Worm (Caenorhabditis elegans) whole organism, L4 larva: ENCODE data around the gene xtr-2.

ENCODE experiments used
- Y75B8A.6 ChIP-seq: fragments of 200-800 bp; sonication (Bioruptor generic); IDR thresholded peaks from 2 replicates; pipeline ENCODE4 v1.3.6; 2022; ENCODE audit warnings: missing genetic modification reagents, missing genetic modification characterization, missing compliant biosample characterization
- ZK546.5 ChIP-seq, 2 experiments: sonication (generic microtip); optimal IDR thresholded peaks; 2 replicates each; lab custom pipeline; 2017; ENCODE audit warnings: missing biosample characterization in 2 of 2, missing genetic modification characterization in 2 of 2
- aly-2 ChIP-seq: sonication (generic microtip); optimal IDR thresholded peaks from 2 replicates; lab custom pipeline; 2018; ENCODE audit warnings: missing biosample characterization, missing genetic modification characterization
- ama-1 ChIP-seq: fragments of 150-350 bp; optimal IDR thresholded peaks from 2 replicates; lab custom pipeline; 2014; ENCODE audit warnings: inconsistent platforms, mixed read lengths
- arid-1 ChIP-seq: fragments of 200-800 bp; sonication (Bioruptor generic); conservative IDR thresholded peaks from 2 replicates; pipeline ENCODE4 v1.3.6; 2022; ENCODE audit warnings: missing genetic modification reagents, missing genetic modification characterization, missing compliant biosample characterization
- attf-4 ChIP-seq: sonication (generic microtip); optimal IDR thresholded peaks from 3 replicates; lab custom pipeline; 2017; ENCODE audit warnings: missing biosample characterization, missing genetic modification characterization
- dpl-1 ChIP-seq: fragments of 150-350 bp; optimal IDR thresholded peaks from 2 replicates; lab custom pipeline; 2014; ENCODE audit warnings: missing biosample characterization, missing genetic modification reagents, missing genetic modification characterization
- duxl-1 ChIP-seq: sonication (generic microtip); optimal IDR thresholded peaks from 2 replicates; lab custom pipeline; 2016; ENCODE audit warnings: mild to moderate bottlenecking, missing genetic modification characterization, moderate library complexity, missing compliant biosample characterization; ENCODE audit not compliant: poor library complexity
- fkh-10 ChIP-seq: fragments of 150-350 bp; optimal IDR thresholded peaks from 2 replicates; lab custom pipeline; 2014; ENCODE audit warnings: missing biosample characterization, missing genetic modification reagents, missing genetic modification characterization
- jun-1 ChIP-seq: fragments of 150-350 bp; optimal IDR thresholded peaks from 2 replicates; lab custom pipeline; 2014; ENCODE audit warnings: missing biosample characterization, missing genetic modification reagents, missing genetic modification characterization
- lin-1 ChIP-seq: fragments of 200-800 bp; sonication (Bioruptor generic); IDR thresholded peaks from 2 replicates; pipeline ENCODE4 v1.3.6; 2022; ENCODE audit warnings: missing genetic modification reagents, missing genetic modification characterization, missing compliant biosample characterization
- mdt-29 ChIP-seq: fragments of 200-800 bp; sonication (Bioruptor generic); IDR thresholded peaks from 2 replicates; pipeline ENCODE4 v1.3.6; 2022; ENCODE audit warnings: missing genetic modification reagents, missing genetic modification characterization, missing compliant biosample characterization
- mep-1 ChIP-seq: fragments of 150-350 bp; sonication (generic microtip); optimal IDR thresholded peaks from 3 replicates; lab custom pipeline; 2014; ENCODE audit warnings: missing biosample characterization, missing genetic modification characterization
- mes-2 ChIP-seq: sonication (generic microtip); optimal IDR thresholded peaks from 2 replicates; lab custom pipeline; 2016; ENCODE audit warnings: missing genotype, mild to moderate bottlenecking, missing genetic modification characterization, missing compliant biosample characterization; ENCODE audit not compliant: poor library complexity, severe bottlenecking
- nhr-11 ChIP-seq: fragments of 150-350 bp; optimal IDR thresholded peaks from 2 replicates; lab custom pipeline; 2014; ENCODE audit warnings: missing biosample characterization, missing genetic modification characterization
- nhr-237 ChIP-seq: sonication (generic microtip); optimal IDR thresholded peaks from 2 replicates; lab custom pipeline; 2017; ENCODE audit warnings: missing biosample characterization, missing genetic modification characterization
- nhr-25 ChIP-seq: sonication (generic microtip); optimal IDR thresholded peaks from 2 replicates; lab custom pipeline; 2017; ENCODE audit warnings: missing genetic modification characterization, mild to moderate bottlenecking, missing compliant biosample characterization, antibody characterized with exemption, moderate library complexity, borderline replicate concordance; ENCODE audit not compliant: insufficient read depth
- nhr-48 ChIP-seq: sonication (generic microtip); optimal IDR thresholded peaks from 2 replicates; lab custom pipeline; 2016; ENCODE audit warnings: mild to moderate bottlenecking, missing genetic modification characterization, missing compliant biosample characterization
- nhr-6 ChIP-seq: fragments of 150-350 bp; optimal IDR thresholded peaks from 2 replicates; lab custom pipeline; 2014; ENCODE audit warnings: missing biosample characterization, missing genetic modification characterization
- pha-4 ChIP-seq, 2 experiments: fragments of 150-350 bp in 1 of 2; fragments of 200-800 bp in 1 of 2; sonication (Bioruptor generic) in 1 of 2; IDR thresholded peaks in 1 of 2; optimal IDR thresholded peaks in 1 of 2; 2 replicates each; pipeline versions ENCODE4 v1.3.6 to Lab custom; 2014 to 2022; ENCODE audit warnings: missing genetic modification characterization in 2 of 2, missing genetic modification reagents in 2 of 2, missing biosample characterization in 1 of 2, missing compliant biosample characterization in 1 of 2
- php-3 ChIP-seq: fragments of 200-800 bp; sonication (Bioruptor generic); IDR thresholded peaks from 2 replicates; pipeline ENCODE4 v1.3.6; 2022; ENCODE audit warnings: missing genetic modification reagents, missing genetic modification characterization, missing compliant biosample characterization
- pqm-1 ChIP-seq: sonication (generic microtip); optimal IDR thresholded peaks from 2 replicates; lab custom pipeline; 2017; ENCODE audit warnings: missing biosample characterization, missing genetic modification characterization
- rbr-2 ChIP-seq: sonication (generic microtip); optimal IDR thresholded peaks from 2 replicates; lab custom pipeline; 2016; ENCODE audit warnings: missing genotype, missing genetic modification characterization, missing compliant biosample characterization
- skn-1 ChIP-seq: fragments of 150-350 bp; optimal IDR thresholded peaks from 2 replicates; lab custom pipeline; 2014; ENCODE audit warnings: missing biosample characterization, missing genetic modification characterization
- snpc-1.2 ChIP-seq: fragments of 200-800 bp; sonication (Bioruptor generic); IDR thresholded peaks from 2 replicates; pipeline ENCODE4 v1.3.6; 2022; ENCODE audit warnings: missing genetic modification reagents, missing genetic modification characterization, missing compliant biosample characterization
- spr-3 ChIP-seq: fragments of 200-800 bp; sonication (Bioruptor generic); optimal IDR thresholded peaks from 2 replicates; lab custom pipeline; 2018; ENCODE audit warnings: mild to moderate bottlenecking, missing genetic modification characterization, missing compliant biosample characterization
- tra-1 ChIP-seq: fragments of 200-800 bp; sonication (Bioruptor generic); IDR thresholded peaks from 2 replicates; pipeline ENCODE4 v1.3.6; 2022; ENCODE audit warnings: missing genetic modification reagents, missing genetic modification characterization, missing compliant biosample characterization
- unc-62 ChIP-seq, 3 experiments: fragments of 150-350 bp in 1 of 3; sonication (generic microtip); optimal IDR thresholded peaks in 2 of 3; peaks in 1 of 3; 1 replicate in 1 of 3; 2 replicates in 2 of 3; lab custom pipeline; 2014 to 2017; ENCODE audit warnings: missing biosample characterization in 3 of 3, missing genetic modification characterization in 3 of 3, missing genetic modification reagents in 3 of 3, missing genotype in 1 of 3
- zfp-3 ChIP-seq: fragments of 200-800 bp; sonication (Bioruptor generic); conservative IDR thresholded peaks from 2 replicates; pipeline ENCODE4 v1.3.6; 2022; ENCODE audit warnings: missing genetic modification reagents, missing genetic modification characterization, missing compliant biosample characterization
- zip-11 ChIP-seq: fragments of 200-800 bp; sonication (Bioruptor generic); IDR thresholded peaks from 2 replicates; pipeline ENCODE4 v1.3.6; 2022; ENCODE audit warnings: missing genetic modification characterization, missing compliant biosample characterization
- zip-2 ChIP-seq: fragments of 150-350 bp; optimal IDR thresholded peaks from 2 replicates; lab custom pipeline; 2014; ENCODE audit warnings: missing biosample characterization, missing genetic modification characterization

xtr-2 gene

DNA sequence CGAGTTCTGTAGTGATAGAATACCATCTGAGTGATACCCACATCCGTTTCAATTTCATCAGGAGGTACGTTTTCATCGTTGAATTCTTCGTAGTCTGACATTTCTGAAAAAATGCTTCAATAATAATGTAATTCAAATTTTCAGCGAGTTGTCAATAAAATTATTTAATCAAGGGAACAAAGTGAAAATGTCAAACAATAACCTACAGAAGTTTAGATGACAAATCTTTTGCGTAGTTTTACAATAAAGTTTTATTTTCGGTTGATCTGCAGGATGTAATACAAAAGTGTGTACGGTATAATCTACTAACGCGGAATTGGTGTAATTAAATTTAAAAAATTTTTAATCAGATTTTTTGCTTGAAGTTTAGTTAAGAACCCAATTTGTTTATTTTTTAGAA, 27.1 kb upstream of the xtr-2 start, which contains the start of gene C04B4.5 (continued):
- TF ChIP-seq fkh-10 (GFP tag; lab: Kevin White, UChicago) (no peak), nhr-48 (tag; lab: Kevin White, UChicago) (no peak)

DNA sequence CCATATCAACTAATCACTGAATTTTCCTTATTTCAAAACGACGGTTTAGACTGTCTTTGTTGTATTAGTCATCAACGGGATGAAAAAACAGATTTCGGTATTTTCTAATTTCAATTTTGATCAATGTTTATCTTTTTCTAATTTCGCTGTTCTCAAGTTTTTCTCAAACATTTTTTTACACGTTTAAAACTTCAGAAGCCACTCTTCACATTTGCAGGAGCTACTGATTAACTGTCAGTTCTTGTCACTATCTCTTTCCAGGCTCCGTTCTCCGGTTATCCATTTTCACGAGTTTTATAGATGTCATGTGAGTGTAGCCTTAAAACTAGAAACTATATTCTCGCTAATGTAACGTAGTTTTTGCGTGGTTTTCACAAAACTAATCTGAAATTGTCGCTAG, 24.8 kb upstream of the xtr-2 start, which contains the start of gene C04B4.4:
Gene C04B4.4, plus strand, starts transcription at position 301 of the 400 bp plus-strand sequence.
- no peak for TF ChIP-seq pha-4 (GFP tag; IDR thresholded peaks at IDR 0.05; lab: Robert Waterston, UW)
- TF ChIP-seq pha-4 (tag; optimal IDR thresholded peaks at IDR 0.05; lab: Kevin White, UChicago): no peak
- TF ChIP-seq nhr-6: no peak
- TF ChIP-seq mdt-29 (GFP tag; lab: Robert Waterston, UW): no peak
- no peak for TF ChIP-seq zfp-3 (GFP tag; lab: Robert Waterston, UW)

DNA sequence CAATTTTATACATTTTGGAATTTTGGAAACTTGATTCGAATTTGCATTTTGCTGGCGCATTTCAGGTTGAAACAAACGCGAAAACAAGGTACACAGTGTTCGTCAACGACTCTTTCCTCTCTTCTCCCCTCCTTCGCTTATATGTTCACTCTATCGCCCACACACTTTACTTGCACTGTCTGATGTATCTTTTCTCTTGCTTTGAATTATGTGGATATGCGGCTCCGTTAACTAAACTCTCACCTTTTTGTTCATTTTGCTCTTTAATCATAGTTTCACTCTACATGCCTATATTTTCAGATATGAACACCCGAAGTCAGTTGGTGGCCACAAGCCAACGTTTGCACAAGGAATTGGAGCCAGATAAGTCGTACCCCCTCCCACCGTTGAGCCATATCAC, 21.1 kb upstream of the xtr-2 start, which contains the start of gene W06D11.1:
Gene W06D11.1, plus strand, starts transcription at position 301 of the 400 bp plus-strand sequence.
- TF ChIP-seq dpl-1 (GFP tag; lab: Kevin White, UChicago) (no peak), zfp-3 (GFP tag; lab: Robert Waterston, UW) (no peak), unc-62 (GFP tag; optimal IDR thresholded peaks at IDR 0.05 in 1 of 2; lab: Kevin White, UChicago) (peak in 1 of 2 experiments; percentile 61), unc-62 (tag; optimal IDR thresholded peaks at IDR 0.05; lab: Kevin White, UChicago) (no peak), skn-1 (tag; lab: Kevin White, UChicago) (no peak), rbr-2 (tag; lab: Kevin White, UChicago) (no peak), jun-1 (tag; lab: Kevin White, UChicago) (no peak), zip-11 (GFP tag; lab: Robert Waterston, UW) (no peak)
- TF ChIP-seq, all 104 proteins: peak for 1

DNA sequence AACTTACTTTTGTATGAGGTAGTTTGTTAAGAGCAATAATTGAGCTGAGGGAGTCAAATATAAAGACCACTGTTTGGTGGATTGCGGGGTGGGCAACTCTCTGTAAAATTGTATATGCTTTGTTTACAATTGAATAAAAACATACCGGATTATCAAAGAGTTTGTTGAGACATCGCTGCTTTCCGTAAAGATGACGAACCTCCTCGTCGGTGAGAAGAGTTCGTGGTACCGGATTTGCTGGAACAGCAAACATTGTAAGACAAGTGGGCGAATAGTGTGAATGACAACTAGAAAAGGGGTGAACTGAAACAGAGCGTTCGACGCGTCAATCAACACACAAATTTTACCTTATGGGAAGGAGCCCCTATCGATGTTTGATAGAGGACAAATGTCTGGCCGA, 19.0 kb upstream of the xtr-2 start, which contains the start of gene W06D11.2:
Gene W06D11.2, minus strand, starts transcription at position 339 of the 400 bp plus-strand sequence.
- TF ChIP-seq spr-3: no peak
- TF ChIP-seq snpc-1.2 (GFP tag; lab: Robert Waterston, UW): no peak
- no peak for TF ChIP-seq Y75B8A.6 (GFP tag; lab: Robert Waterston, UW)
- TF ChIP-seq ZK546.5 (tag; optimal IDR thresholded peaks at IDR 0.05; lab: Kevin White, UChicago): no peak
- TF ChIP-seq unc-62 (GFP tag; optimal IDR thresholded peaks at IDR 0.05 in 1 of 2; lab: Kevin White, UChicago): peak in 1 of 2 experiments; percentile 96
- no peak for TF ChIP-seq unc-62 (tag; optimal IDR thresholded peaks at IDR 0.05; lab: Kevin White, UChicago)
- TF ChIP-seq php-3 (GFP tag; lab: Robert Waterston, UW): no peak
- TF ChIP-seq ama-1: no peak
- TF ChIP-seq mep-1 (tag; lab: Kevin White, UChicago): no peak

DNA sequence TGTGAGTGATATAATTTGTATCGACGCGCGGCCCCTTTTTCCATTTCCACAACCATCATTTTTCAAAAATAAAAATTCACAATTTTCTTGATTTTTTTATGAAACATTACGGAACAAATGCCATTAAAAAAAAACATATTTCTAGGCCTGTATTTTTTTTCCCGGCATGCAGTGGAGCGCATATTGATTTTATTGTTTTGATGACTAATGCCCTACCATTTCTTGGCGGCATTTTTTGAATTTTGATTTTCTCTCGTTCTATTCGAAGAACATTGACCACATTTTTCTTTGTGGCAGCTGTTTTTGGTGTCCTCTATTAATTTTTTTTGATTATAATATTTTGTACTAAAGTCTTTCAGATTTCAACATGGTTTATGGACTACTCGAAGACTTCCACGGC, 17.0 kb upstream of the xtr-2 start, which contains the start of gene W06D11.3:
Gene W06D11.3, plus strand, starts transcription at position 360 of the 400 bp plus-strand sequence.
- no peak for TF ChIP-seq duxl-1 (tag; lab: Kevin White, UChicago)
- TF ChIP-seq lin-1: no peak
- no peak for TF ChIP-seq zip-2 (tag; lab: Kevin White, UChicago)
- TF ChIP-seq arid-1 (GFP tag; lab: Robert Waterston, UW): no peak
- TF ChIP-seq Y75B8A.6 (GFP tag; lab: Robert Waterston, UW): no peak
- TF ChIP-seq aly-2 (tag; lab: Kevin White, UChicago): no peak
- TF ChIP-seq mep-1 (tag; lab: Kevin White, UChicago): no peak
- TF ChIP-seq attf-4 (tag; lab: Kevin White, UChicago): no peak
- TF ChIP-seq pqm-1 (tag; lab: Kevin White, UChicago): no peak
- TF ChIP-seq mes-2: no peak
- TF ChIP-seq nhr-11 (tag; lab: Kevin White, UChicago): no peak
- TF ChIP-seq tra-1: no peak
- TF ChIP-seq nhr-25 (tag; lab: Kevin White, UChicago): no peak
- no peak for TF ChIP-seq nhr-237 (tag; lab: Kevin White, UChicago)
